Worm (Caenorhabditis elegans) whole organism, early embryonic: Measurements from ENCODE around the gene gsnl-1.

Source experiments
- B0310.2 ChIP-seq: sonication (generic microtip); optimal IDR thresholded peaks from 2 replicates; lab custom pipeline; 2016; ENCODE audit warnings: mild to moderate bottlenecking, missing genetic modification characterization, missing compliant biosample characterization
- F13C5.2 ChIP-seq: sonication (generic microtip); optimal IDR thresholded peaks from 2 replicates; lab custom pipeline; 2017; ENCODE audit warnings: mild to moderate bottlenecking, missing genetic modification characterization, inconsistent platforms, missing compliant biosample characterization
- aly-1 ChIP-seq: sonication (generic microtip); optimal IDR thresholded peaks from 2 replicates; lab custom pipeline; 2016; ENCODE audit warnings: missing genetic modification characterization, missing compliant biosample characterization
- ama-1 ChIP-seq: fragments of 150-350 bp; optimal IDR thresholded peaks from 2 replicates; lab custom pipeline; 2014
- ceh-13 ChIP-seq: fragments of 200-800 bp; sonication (Bioruptor generic); optimal IDR thresholded peaks from 2 replicates; lab custom pipeline; 2018; ENCODE audit warnings: mild to moderate bottlenecking, missing genetic modification characterization, missing compliant biosample characterization
- ceh-36 ChIP-seq: sonication (generic microtip); optimal IDR thresholded peaks from 2 replicates; lab custom pipeline; 2016; ENCODE audit warnings: missing genetic modification characterization, inconsistent platforms, missing compliant biosample characterization
- ets-7 ChIP-seq: sonication (generic microtip); optimal IDR thresholded peaks from 2 replicates; lab custom pipeline; 2016; ENCODE audit warnings: missing genotype, missing genetic modification characterization, missing compliant biosample characterization
- flt-1 ChIP-seq: fragments of 200-800 bp; sonication (Bioruptor generic); IDR thresholded peaks from 2 replicates; pipeline ENCODE4 v1.3.6; 2022; ENCODE audit warnings: missing genetic modification characterization, missing compliant biosample characterization
- hmbx-1 ChIP-seq: sonication (generic microtip); optimal IDR thresholded peaks from 2 replicates; lab custom pipeline; 2016; ENCODE audit warnings: mild to moderate bottlenecking, missing genetic modification characterization, missing compliant biosample characterization
- hmg-4 ChIP-seq: fragments of 200-800 bp; sonication (Bioruptor generic); optimal IDR thresholded peaks from 2 replicates; lab custom pipeline; 2018; ENCODE audit warnings: mild to moderate bottlenecking, missing genetic modification characterization, missing compliant biosample characterization
- hnd-1 ChIP-seq: sonication (generic microtip); optimal IDR thresholded peaks from 2 replicates; lab custom pipeline; 2016; ENCODE audit warnings: missing genetic modification characterization, missing compliant biosample characterization
- pes-1 ChIP-seq: fragments of 200-800 bp; sonication (Bioruptor generic); IDR thresholded peaks from 2 replicates; pipeline ENCODE4 v1.3.6; 2022; ENCODE audit warnings: missing genetic modification reagents, missing genetic modification characterization, missing compliant biosample characterization
- scrt-1 ChIP-seq: fragments of 200-800 bp; sonication (Bioruptor generic); IDR thresholded peaks from 2 replicates; pipeline ENCODE4 v1.3.6; 2022; ENCODE audit warnings: missing genetic modification characterization, missing compliant biosample characterization
- sea-1 ChIP-seq: fragments of 200-800 bp; sonication (Bioruptor generic); conservative IDR thresholded peaks from 2 replicates; pipeline ENCODE4 v1.3.6; 2022; ENCODE audit warnings: missing genetic modification characterization, missing compliant biosample characterization
- tbx-11 ChIP-seq: fragments of 200-800 bp; sonication (Bioruptor generic); IDR thresholded peaks from 2 replicates; pipeline ENCODE4 v1.3.6; 2022; ENCODE audit warnings: missing genetic modification characterization, missing compliant biosample characterization
- tbx-37 ChIP-seq: fragments of 200-800 bp; sonication (Bioruptor generic); conservative IDR thresholded peaks from 2 replicates; pipeline ENCODE4 v1.3.6; 2022; ENCODE audit warnings: missing genetic modification reagents, missing genetic modification characterization, missing compliant biosample characterization
- tra-4 ChIP-seq: sonication (generic microtip); optimal IDR thresholded peaks from 2 replicates; lab custom pipeline; 2017; ENCODE audit warnings: missing genetic modification characterization, missing compliant biosample characterization

Gene gsnl-1

ce11 chrV:9499295-9499694 is 2.5 kb downstream of the gsnl-1 start:
- TF ChIP-seq hmg-4 (no peak), ets-7 (tag; lab: Kevin White, UChicago) (no peak), F13C5.2 (tag; lab: Kevin White, UChicago) (no peak), ceh-13 (GFP tag; lab: Kevin White, UChicago) (no peak), pes-1 (GFP tag; lab: Robert Waterston, UW) (no peak), ceh-36 (tag; lab: Kevin White, UChicago) (no peak), sea-1 (no peak), ama-1 (lab: Kevin White, UChicago) (no peak), tbx-37 (GFP tag; lab: Robert Waterston, UW) (no peak), hmbx-1 (tag; lab: Kevin White, UChicago) (no peak), hnd-1 (tag; lab: Kevin White, UChicago) (no peak), aly-1 (tag; lab: Kevin White, UChicago) (no peak), scrt-1 (no peak), tbx-11 (GFP tag; lab: Robert Waterston, UW) (no peak), flt-1 (GFP tag; lab: Robert Waterston, UW) (no peak), B0310.2 (tag; lab: Kevin White, UChicago) (no peak), tra-4 (tag; lab: Kevin White, UChicago) (no peak)

ce11 chrV:9500826-9501451 is 4.1 kb downstream of the gsnl-1 start, which contains the start of gene swt-5:
swt-5 (plus strand) TSS chrV:9501401.
- no peak for TF ChIP-seq ceh-36 (tag; lab: Kevin White, UChicago)
- TF ChIP-seq B0310.2 (tag; lab: Kevin White, UChicago) = no peak
- TF ChIP-seq hmg-4 = no peak
- no peak for TF ChIP-seq scrt-1
- TF ChIP-seq tbx-11 (GFP tag; lab: Robert Waterston, UW) = no peak
- TF ChIP-seq aly-1 (tag; lab: Kevin White, UChicago) = no peak
- no peak for TF ChIP-seq F13C5.2 (tag; lab: Kevin White, UChicago)
- no peak for TF ChIP-seq tra-4 (tag; lab: Kevin White, UChicago)
- no peak for TF ChIP-seq pes-1 (GFP tag; lab: Robert Waterston, UW)
- TF ChIP-seq tbx-37 (GFP tag; lab: Robert Waterston, UW) = no peak
- TF ChIP-seq hnd-1 (tag; lab: Kevin White, UChicago) = no peak
- TF ChIP-seq hmbx-1 (tag; lab: Kevin White, UChicago) = no peak
- TF ChIP-seq flt-1 (GFP tag; lab: Robert Waterston, UW) = no peak
- no peak for TF ChIP-seq ceh-13 (GFP tag; lab: Kevin White, UChicago)

DNA sequence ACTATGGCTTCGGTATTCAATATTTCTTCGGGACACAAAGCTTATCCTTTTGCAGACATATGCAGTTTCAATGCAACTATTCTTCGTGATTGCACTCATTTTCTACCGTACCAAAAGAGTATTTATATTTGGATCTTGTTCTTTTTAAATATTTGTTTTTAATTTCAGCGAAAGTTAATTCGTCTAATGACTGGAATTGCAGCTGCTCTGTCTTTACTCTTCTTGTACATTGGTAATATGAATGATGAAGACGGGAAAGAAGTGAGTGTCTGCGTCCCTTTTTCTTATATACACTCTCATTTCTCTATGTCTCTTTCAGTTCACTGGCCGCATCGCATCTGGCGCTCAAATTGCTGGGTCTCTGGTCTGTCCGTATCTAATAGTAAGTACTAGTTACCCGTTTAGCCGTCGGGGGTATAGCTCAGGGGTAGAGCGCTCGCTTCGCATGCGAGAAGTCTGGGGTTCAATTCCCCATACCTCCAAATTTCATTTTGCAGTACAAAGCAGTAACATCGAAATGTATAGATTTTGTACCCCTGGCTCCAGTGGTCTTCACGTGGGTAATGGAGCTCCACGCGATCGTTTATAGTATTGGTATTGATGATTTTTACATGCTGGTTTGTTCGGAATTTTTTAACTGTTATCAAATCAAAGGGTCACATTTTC is 6.4 kb downstream of the gsnl-1 start:
- TF ChIP-seq ceh-36 (tag; lab: Kevin White, UChicago) (peak; percentile 91), tbx-37 (GFP tag; lab: Robert Waterston, UW) (peak; percentile 92), scrt-1 (peak; percentile 97), F13C5.2 (tag; lab: Kevin White, UChicago) (peak; percentile 91), ama-1 (lab: Kevin White, UChicago) (no peak), hnd-1 (tag; lab: Kevin White, UChicago) (peak; percentile 87), tbx-11 (GFP tag; lab: Robert Waterston, UW) (peak; percentile 94), hmbx-1 (tag; lab: Kevin White, UChicago) (peak; percentile 74), ceh-13 (GFP tag; lab: Kevin White, UChicago) (peak; percentile 84), sea-1 (peak; percentile 96), tra-4 (tag; lab: Kevin White, UChicago) (peak; percentile 75), pes-1 (GFP tag; lab: Robert Waterston, UW) (no peak; the same call in 1 of the 2 replicates), aly-1 (tag; lab: Kevin White, UChicago) (peak; percentile 91), hmg-4 (peak; percentile 96), ets-7 (tag; lab: Kevin White, UChicago) (peak; percentile 76), B0310.2 (tag; lab: Kevin White, UChicago) (peak; percentile 93), flt-1 (GFP tag; lab: Robert Waterston, UW) (peak; percentile 96)

DNA sequence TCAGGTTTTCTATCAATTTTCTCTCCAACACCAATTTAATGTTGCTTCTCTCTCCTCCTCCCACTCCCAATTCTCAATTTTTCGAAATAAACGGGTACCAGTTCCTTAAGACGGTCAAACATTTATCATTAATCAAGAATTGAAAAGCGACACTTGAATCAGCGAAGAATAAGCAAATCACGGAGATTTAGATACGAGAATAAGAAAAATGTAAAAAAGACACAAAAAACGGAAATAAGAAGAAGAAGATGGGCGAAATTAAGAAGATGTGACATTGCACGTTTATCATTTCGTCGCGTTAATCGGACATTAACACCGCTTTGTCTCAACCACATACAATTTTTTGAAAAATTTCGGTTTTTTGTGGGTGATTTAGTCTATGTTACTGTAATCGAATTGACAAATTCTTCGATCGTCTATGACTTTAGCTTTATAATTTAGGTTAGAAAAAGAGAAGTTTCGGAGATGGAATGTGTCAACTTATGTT is 7.7 kb downstream of the gsnl-1 start, which contains the start of gene haao-1:
TSS of gene haao-1 (plus strand) at position 437 of the 487 bp plus-strand sequence.
- TF ChIP-seq scrt-1 (no peak), B0310.2 (tag; lab: Kevin White, UChicago) (no peak), flt-1 (GFP tag; lab: Robert Waterston, UW) (no peak), tra-4 (tag; lab: Kevin White, UChicago) (no peak), hmg-4 (no peak), ceh-13 (GFP tag; lab: Kevin White, UChicago) (no peak), ceh-36 (tag; lab: Kevin White, UChicago) (no peak), hmbx-1 (tag; lab: Kevin White, UChicago) (no peak), tbx-11 (GFP tag; lab: Robert Waterston, UW) (no peak), aly-1 (tag; lab: Kevin White, UChicago) (no peak), ets-7 (tag; lab: Kevin White, UChicago) (no peak), hnd-1 (tag; lab: Kevin White, UChicago) (no peak), ama-1 (lab: Kevin White, UChicago) (no peak), tbx-37 (GFP tag; lab: Robert Waterston, UW) (no peak), sea-1 (no peak), F13C5.2 (tag; lab: Kevin White, UChicago) (no peak), pes-1 (GFP tag; lab: Robert Waterston, UW) (no peak)

DNA sequence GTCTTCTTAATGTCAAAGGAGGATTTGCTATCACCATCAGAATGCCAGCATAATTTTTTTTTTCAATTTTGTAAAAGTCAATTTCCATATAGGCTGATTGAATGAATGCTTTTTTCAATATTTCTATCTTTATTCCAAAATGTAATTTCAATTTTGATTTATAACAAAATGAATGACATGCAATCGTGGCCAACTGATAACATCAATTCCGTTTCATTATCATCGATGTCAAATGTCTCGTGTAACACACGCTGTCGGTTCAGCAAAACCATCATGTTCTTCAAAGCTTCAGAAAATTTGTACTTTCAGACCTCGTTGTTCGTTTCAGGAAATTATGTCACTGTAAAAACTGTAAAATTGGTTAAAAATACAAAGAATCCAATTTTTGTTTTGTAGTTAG is 10.1 kb downstream of the gsnl-1 start:
- TF ChIP-seq tra-4 (tag; lab: Kevin White, UChicago) (no peak), tbx-37 (GFP tag; lab: Robert Waterston, UW) (no peak), hmbx-1 (tag; lab: Kevin White, UChicago) (no peak), scrt-1 (no peak)

ce11 chrV:9507742-9508141 is 10.9 kb downstream of the gsnl-1 start, which contains the start of gene acs-14:
acs-14 (plus strand) TSS chrV:9508132.
- TF ChIP-seq sea-1 = no peak
